Fruit fly (Drosophila melanogaster) whole organism, embryonic: ENCODE measurements around the gene DENR.

Source experiments
- BtbVII ChIP-seq: fragments of 200-800 bp; sonication (Bioruptor generic); optimal IDR thresholded peaks from 3 replicates; lab custom pipeline; 2017; ENCODE audit warnings: missing biosample characterization, mild to moderate bottlenecking, missing genetic modification characterization
- CG10147 ChIP-seq: fragments of 200-800 bp; sonication (Bioruptor generic); optimal IDR thresholded peaks from 2 replicates; lab custom pipeline; 2019; ENCODE audit warnings: missing biosample characterization, mild to moderate bottlenecking, missing genetic modification characterization, moderate library complexity
- CG10431 ChIP-seq: fragments of 200-800 bp; sonication (Bioruptor generic); optimal IDR thresholded peaks from 3 replicates; lab custom pipeline; 2018; ENCODE audit warnings: missing biosample characterization, mild to moderate bottlenecking, missing genetic modification characterization
- CG10462 ChIP-seq: fragments of 200-800 bp; sonication (Bioruptor generic); optimal IDR thresholded peaks from 2 replicates; lab custom pipeline; 2016; ENCODE audit warnings: missing biosample characterization, missing genetic modification characterization
- CG11247 ChIP-seq: fragments of 200-800 bp; sonication (Bioruptor generic); IDR thresholded peaks from 2 replicates; pipeline ENCODE4 v1.3.6; 2022; ENCODE audit warnings: missing biosample characterization, missing genetic modification characterization
- CG1603 ChIP-seq: fragments of 200-800 bp; sonication (Bioruptor generic); optimal IDR thresholded peaks from 2 replicates; lab custom pipeline; 2019; ENCODE audit warnings: missing biosample characterization, mild to moderate bottlenecking, missing genetic modification characterization, moderate library complexity
- CG1647 ChIP-seq: fragments of 200-800 bp; sonication (Bioruptor generic); optimal IDR thresholded peaks from 3 replicates; lab custom pipeline; 2016; ENCODE audit warnings: missing biosample characterization, missing genetic modification characterization
- CG17186 ChIP-seq: fragments of 200-800 bp; sonication (Bioruptor generic); optimal IDR thresholded peaks from 3 replicates; lab custom pipeline; 2017; ENCODE audit warnings: missing biosample characterization, missing genetic modification reagents, missing genetic modification characterization
- CG18619 ChIP-seq: fragments of 200-800 bp; sonication (Bioruptor generic); optimal IDR thresholded peaks from 3 replicates; lab custom pipeline; 2017; ENCODE audit warnings: missing biosample characterization, mild to moderate bottlenecking, missing genetic modification characterization
- CG2129 ChIP-seq: fragments of 200-800 bp; sonication (Bioruptor generic); IDR thresholded peaks from 2 replicates; pipeline ENCODE4 v1.3.6; 2022; ENCODE audit warnings: missing biosample characterization, missing genetic modification characterization; ENCODE audit not compliant: partially characterized antibody
- CG30020 ChIP-seq: fragments of 200-800 bp; optimal IDR thresholded peaks from 2 replicates; lab custom pipeline; 2019; ENCODE audit warnings: missing biosample characterization, mild to moderate bottlenecking, missing genetic modification characterization, moderate library complexity
- CG31365 ChIP-seq: fragments of 200-800 bp; sonication (Bioruptor generic); optimal IDR thresholded peaks from 2 replicates; lab custom pipeline; 2018; ENCODE audit warnings: missing biosample characterization, mild to moderate bottlenecking, missing genetic modification characterization
- CG32772 ChIP-seq: fragments of 200-800 bp; sonication (Bioruptor generic); IDR thresholded peaks from 2 replicates; pipeline ENCODE4 v1.3.6; 2022; ENCODE audit warnings: missing biosample characterization, missing genetic modification characterization
- CG6854 ChIP-seq: fragments of 200-800 bp; sonication (Bioruptor generic); optimal IDR thresholded peaks from 3 replicates; lab custom pipeline; 2017; ENCODE audit warnings: missing biosample characterization, mild to moderate bottlenecking, missing genetic modification characterization
- CG7271 ChIP-seq: fragments of 200-800 bp; sonication (Bioruptor generic); optimal IDR thresholded peaks from 2 replicates; lab custom pipeline; 2018; ENCODE audit warnings: missing biosample characterization, mild to moderate bottlenecking, missing genetic modification characterization, moderate library complexity
- CG7372 ChIP-seq: fragments of 200-800 bp; sonication (Bioruptor generic); IDR thresholded peaks from 2 replicates; pipeline ENCODE4 v1.3.6; 2022; ENCODE audit warnings: missing biosample characterization, missing genetic modification characterization
- CTCF ChIP-seq: fragments of 200-800 bp; sonication (Bioruptor generic); optimal IDR thresholded peaks from 2 replicates; lab custom pipeline; 2017; ENCODE audit warnings: missing biosample characterization, mild to moderate bottlenecking, missing genetic modification characterization, moderate library complexity
- D19A ChIP-seq: fragments of 200-800 bp; optimal IDR thresholded peaks from 3 replicates; lab custom pipeline; 2019; ENCODE audit warnings: missing biosample characterization, mild to moderate bottlenecking, missing genetic modification characterization, moderate library complexity
- D19B ChIP-seq: fragments of 200-800 bp; sonication (Bioruptor generic); optimal IDR thresholded peaks from 2 replicates; lab custom pipeline; 2017; ENCODE audit warnings: missing biosample characterization, mild to moderate bottlenecking, missing genetic modification characterization
- Dbx ChIP-seq: fragments of 200-800 bp; sonication (Bioruptor generic); IDR thresholded peaks from 3 replicates; pipeline ENCODE4 v1.3.6; 2022; ENCODE audit warnings: missing biosample characterization, missing genetic modification characterization
- Doc2 ChIP-seq: fragments of 200-800 bp; sonication (Bioruptor generic); IDR thresholded peaks from 2 replicates; pipeline ENCODE4 v1.3.6; 2022; ENCODE audit warnings: missing biosample characterization, missing genetic modification characterization
- Elba2 ChIP-seq: fragments of 200-800 bp; sonication (Bioruptor generic); optimal IDR thresholded peaks from 3 replicates; lab custom pipeline; 2016; ENCODE audit warnings: missing biosample characterization, missing genetic modification characterization
- Ets65A ChIP-seq: fragments of 200-800 bp; sonication (Bioruptor generic); peaks from one replicate; lab custom pipeline; 2016; ENCODE audit warnings: missing biosample characterization, missing genetic modification characterization
- Hey ChIP-seq: fragments of 200-800 bp; sonication (Bioruptor generic); optimal IDR thresholded peaks from 3 replicates; lab custom pipeline; 2018; ENCODE audit warnings: missing biosample characterization, mild to moderate bottlenecking, missing genetic modification characterization
- Hmx ChIP-seq: fragments of 200-800 bp; sonication (Bioruptor generic); optimal IDR thresholded peaks from 2 replicates; lab custom pipeline; 2016; ENCODE audit warnings: missing biosample characterization, missing genetic modification characterization
- Med ChIP-seq: fragments of 200-800 bp; sonication (Bioruptor generic); peaks from one replicate; lab custom pipeline; 2016; ENCODE audit warnings: missing biosample characterization, missing genetic modification characterization, mild to moderate bottlenecking, inconsistent platforms, moderate library complexity
- Oli ChIP-seq: fragments of 200-800 bp; sonication (Bioruptor generic); optimal IDR thresholded peaks from 2 replicates; lab custom pipeline; 2018; ENCODE audit warnings: missing biosample characterization, mild to moderate bottlenecking, missing genetic modification characterization, moderate library complexity
- Ptx1 ChIP-seq: fragments of 200-800 bp; sonication (Bioruptor generic); IDR thresholded peaks from 2 replicates; pipeline ENCODE4 v1.3.6; 2022; ENCODE audit warnings: missing biosample characterization, missing genetic modification characterization
- Sox100B ChIP-seq: fragments of 200-800 bp; sonication (Bioruptor generic); optimal IDR thresholded peaks from 3 replicates; lab custom pipeline; 2018; ENCODE audit warnings: missing biosample characterization, mild to moderate bottlenecking, missing genetic modification characterization
- aop ChIP-seq: fragments of 200-800 bp; sonication (Bioruptor generic); IDR thresholded peaks from 2 replicates; pipeline ENCODE4 v1.3.6; 2022; ENCODE audit warnings: missing biosample characterization, missing genetic modification characterization
- caup ChIP-seq: fragments of 200-800 bp; sonication (Bioruptor generic); optimal IDR thresholded peaks from 3 replicates; lab custom pipeline; 2017; ENCODE audit warnings: missing biosample characterization, mild to moderate bottlenecking, missing genetic modification characterization, moderate library complexity; ENCODE audit not compliant: severe bottlenecking
- cg ChIP-seq: fragments of 200-800 bp; sonication (Bioruptor generic); optimal IDR thresholded peaks from 3 replicates; lab custom pipeline; 2019; ENCODE audit warnings: missing biosample characterization, mild to moderate bottlenecking, missing genetic modification characterization, moderate library complexity
- dimm ChIP-seq: fragments of 200-800 bp; sonication (Bioruptor generic); IDR thresholded peaks from 2 replicates; pipeline ENCODE4 v1.3.6; 2022; ENCODE audit warnings: missing biosample characterization, missing genetic modification characterization
- fd64A ChIP-seq: fragments of 200-800 bp; sonication (Bioruptor generic); optimal IDR thresholded peaks from 3 replicates; lab custom pipeline; 2018; ENCODE audit warnings: missing biosample characterization, mild to moderate bottlenecking, missing genetic modification characterization
- fru ChIP-seq: fragments of >200 bp; optimal IDR thresholded peaks from 2 replicates; lab custom pipeline; 2017
- gem ChIP-seq: fragments of 200-800 bp; sonication (Bioruptor generic); optimal IDR thresholded peaks from 2 replicates; lab custom pipeline; 2019; ENCODE audit warnings: missing biosample characterization, mild to moderate bottlenecking, missing genetic modification characterization, moderate library complexity
- hkb ChIP-seq, 2 experiments: fragments of 200-800 bp in 1 of 2; fragments of >200 bp in 1 of 2; sonication (Bioruptor generic) in 1 of 2; IDR thresholded peaks in 1 of 2; optimal IDR thresholded peaks in 1 of 2; 2 replicates each; pipeline versions ENCODE4 v1.3.6 to Lab custom; 2017 to 2022; ENCODE audit warnings: missing biosample characterization in 1 of 2, missing genetic modification characterization in 1 of 2
- insv ChIP-seq, 2 experiments: fragments of 200-800 bp; sonication (Bioruptor generic); optimal IDR thresholded peaks; 3 replicates each; lab custom pipeline; 2016 to 2018; ENCODE audit warnings: missing biosample characterization in 2 of 2, missing genetic modification characterization in 2 of 2
- jing ChIP-seq: fragments of 200-800 bp; sonication (Bioruptor generic); optimal IDR thresholded peaks from 2 replicates; lab custom pipeline; 2018; ENCODE audit warnings: missing biosample characterization, mild to moderate bottlenecking, missing genetic modification characterization
- nom ChIP-seq: fragments of 200-800 bp; sonication (Bioruptor generic); optimal IDR thresholded peaks from 2 replicates; lab custom pipeline; 2017; ENCODE audit warnings: missing biosample characterization, missing genetic modification characterization, mild to moderate bottlenecking, moderate library complexity, missing genetic modification reagents
- oc ChIP-seq: fragments of 200-800 bp; sonication (Bioruptor generic); optimal IDR thresholded peaks from 2 replicates; lab custom pipeline; 2018; ENCODE audit warnings: missing biosample characterization, mild to moderate bottlenecking, missing genetic modification characterization, moderate library complexity
- p53 ChIP-seq: fragments of 200-800 bp; sonication (Bioruptor generic); optimal IDR thresholded peaks from 2 replicates; lab custom pipeline; 2016; ENCODE audit warnings: missing biosample characterization, missing genetic modification characterization
- prd ChIP-seq, 3 experiments: fragments of >200 bp in 2 of 3; fragments of 200-800 bp in 1 of 3; sonication (Bioruptor generic) in 1 of 3; optimal IDR thresholded peaks in 2 of 3; IDR thresholded peaks in 1 of 3; 2 replicates in 2 of 3; 3 replicates in 1 of 3; pipeline versions ENCODE4 v1.3.6 to Lab custom; 2017 to 2022; ENCODE audit warnings: missing biosample characterization in 1 of 3, missing genetic modification characterization in 1 of 3
- sd ChIP-seq: fragments of 200-800 bp; sonication (Bioruptor generic); optimal IDR thresholded peaks from 3 replicates; lab custom pipeline; 2018; ENCODE audit warnings: missing biosample characterization, mild to moderate bottlenecking, missing genetic modification characterization, moderate library complexity
- trh ChIP-seq: fragments of 200-800 bp; sonication (Bioruptor generic); optimal IDR thresholded peaks from 2 replicates; lab custom pipeline; 2016; ENCODE audit warnings: missing biosample characterization, missing genetic modification characterization
- tx ChIP-seq: fragments of 200-800 bp; sonication (Bioruptor generic); optimal IDR thresholded peaks from 2 replicates; lab custom pipeline; 2016; ENCODE audit warnings: missing biosample characterization, missing genetic modification characterization
- vvl ChIP-seq: fragments of 200-800 bp; sonication (Bioruptor generic); IDR thresholded peaks from 2 replicates; pipeline ENCODE4 v1.3.6; 2022; ENCODE audit warnings: missing biosample characterization, missing genetic modification characterization
- wdn ChIP-seq: fragments of 200-800 bp; sonication (Bioruptor generic); IDR thresholded peaks from 2 replicates; pipeline ENCODE4 v1.3.6; 2022; ENCODE audit warnings: missing biosample characterization, missing genetic modification characterization
- zen ChIP-seq: fragments of 200-800 bp; sonication (Bioruptor generic); optimal IDR thresholded peaks from 3 replicates; lab custom pipeline; 2018; ENCODE audit warnings: missing biosample characterization, mild to moderate bottlenecking, missing genetic modification characterization, moderate library complexity

The DENR gene

dm6 chrX:16839905-16840304 lies 46.5 kb downstream of the DENR start (continued):
- no peak for TF ChIP-seq CG7271
- no peak for TF ChIP-seq Hey
- no peak for TF ChIP-seq CG10462
- TF ChIP-seq CG6854 (GFP tag; lab: Kevin White, UChicago), result no peak
- no peak for TF ChIP-seq Dbx (GFP tag; lab: Robert Waterston, UW)
- TF ChIP-seq oc (tag; lab: Kevin White, UChicago), result no peak
- no peak for TF ChIP-seq CG2129 (GFP tag; lab: Robert Waterston, UW)
- no peak for TF ChIP-seq CG32772 (GFP tag; lab: Robert Waterston, UW)
- TF ChIP-seq CG30020 (tag; lab: Kevin White, UChicago), result no peak
- TF ChIP-seq p53 (GFP tag; lab: Kevin White, UChicago), result no peak

dm6 chrX:16839033-16839432 lies 47.3 kb downstream of the DENR start:
- peak; percentile 27 for TF ChIP-seq nom (GFP tag; lab: Kevin White, UChicago)
- TF ChIP-seq fru (lab: Kevin White, UChicago), result no peak
- TF ChIP-seq Oli (tag; lab: Kevin White, UChicago), result peak; percentile 1
- no peak for TF ChIP-seq trh (GFP tag; lab: Kevin White, UChicago)
- TF ChIP-seq Ets65A (GFP tag; lab: Kevin White, UChicago), result no peak
- peak; percentile 47 for TF ChIP-seq cg (GFP tag; lab: Kevin White, UChicago)
- TF ChIP-seq Elba2 (GFP tag; lab: Kevin White, UChicago), result peak; percentile 57
- TF ChIP-seq insv (GFP tag; optimal IDR thresholded peaks at IDR 0.05; lab: Kevin White, UChicago), result peak in 1 of 2 experiments; percentile 69
- TF ChIP-seq CG1603 (tag; lab: Kevin White, UChicago), result peak; percentile 2
- TF ChIP-seq zen (tag; lab: Kevin White, UChicago), result peak; percentile 28
- TF ChIP-seq hkb (optimal IDR thresholded peaks at IDR 0.05; lab: Kevin White, UChicago), result no peak
- 0 out of 2 replicates have a peak, but pooled peaks have one; percentile 19 for TF ChIP-seq hkb (GFP tag; IDR thresholded peaks at IDR 0.05; lab: Robert Waterston, UW)
- TF ChIP-seq gem, result peak; percentile 36
- TF ChIP-seq CTCF (GFP tag; lab: Kevin White, UChicago), result peak; percentile 41

- TF ChIP-seq CG10431 (GFP tag; lab: Kevin White, UChicago), result no peak
- TF ChIP-seq vvl (GFP tag; lab: Robert Waterston, UW), result no peak
- TF ChIP-seq aop, result no peak
- peak; percentile 63 for TF ChIP-seq D19B (GFP tag; lab: Kevin White, UChicago)
- TF ChIP-seq tx (GFP tag; lab: Kevin White, UChicago), result no peak
- no peak for TF ChIP-seq D19A (tag; lab: Kevin White, UChicago)
- TF ChIP-seq CG18619, result no peak
- TF ChIP-seq Ptx1, result no peak
- TF ChIP-seq BtbVII (GFP tag; lab: Kevin White, UChicago), result no peak
- no peak for TF ChIP-seq dimm
- TF ChIP-seq prd (optimal IDR thresholded peaks at IDR 0.05; lab: Kevin White, UChicago), result no peak
- TF ChIP-seq prd (GFP tag; IDR thresholded peaks at IDR 0.05; lab: Robert Waterston, UW), result no peak
- TF ChIP-seq CG7372, result no peak
- TF ChIP-seq CG31365 (tag; lab: Kevin White, UChicago), result no peak
- TF ChIP-seq CG10147 (GFP tag; lab: Kevin White, UChicago), result no peak
- TF ChIP-seq caup (GFP tag; lab: Kevin White, UChicago), result no peak
- no peak for TF ChIP-seq wdn (GFP tag; lab: Robert Waterston, UW)
- TF ChIP-seq Hmx (GFP tag; lab: Kevin White, UChicago), result no peak
- TF ChIP-seq CG17186 (GFP tag; lab: Kevin White, UChicago), result no peak
- TF ChIP-seq Doc2, result no peak
- no peak for TF ChIP-seq fd64A
- no peak for TF ChIP-seq CG1647 (GFP tag; lab: Kevin White, UChicago)
- TF ChIP-seq sd (tag; lab: Kevin White, UChicago), result no peak
- no peak for TF ChIP-seq jing (GFP tag; lab: Kevin White, UChicago)
- TF ChIP-seq Sox100B, result no peak
- no peak for TF ChIP-seq CG11247 (GFP tag; lab: Robert Waterston, UW)
- peak; percentile 53 for TF ChIP-seq Med (GFP tag; lab: Kevin White, UChicago)
These were observed 48.7 kb downstream of the DENR start for dm6 chrX:16837588-16838178.
